Worm (Caenorhabditis elegans) whole organism, young adult: Measurements from ENCODE around the gene Y53C12A.3.

Experiments
- C06A6.2 ChIP-seq: fragments of 200-800 bp; sonication (Bioruptor generic); conservative IDR thresholded peaks from 2 replicates; pipeline ENCODE4 v1.3.6; 2022; ENCODE audit warnings: missing genetic modification characterization, missing compliant biosample characterization
- Y67H2A.10 ChIP-seq: fragments of 200-800 bp; sonication (Bioruptor generic); conservative IDR thresholded peaks from 2 replicates; pipeline ENCODE4 v1.3.6; 2022; ENCODE audit warnings: missing genetic modification reagents, missing genetic modification characterization, missing compliant biosample characterization
- cebp-1 ChIP-seq, 2 experiments: fragments of 200-800 bp in 1 of 2; sonication (Bioruptor generic) in 1 of 2; sonication (generic microtip) in 1 of 2; IDR thresholded peaks in 1 of 2; optimal IDR thresholded peaks in 1 of 2; 2 replicates each; pipeline versions ENCODE4 v1.3.6 to Lab custom; 2017 to 2022; ENCODE audit warnings: missing compliant biosample characterization in 2 of 2, missing genetic modification characterization in 2 of 2, mild to moderate bottlenecking in 1 of 2, missing genetic modification reagents in 1 of 2, moderate library complexity in 1 of 2
- lin-35 ChIP-seq, 3 experiments: fragments of 150-350 bp in 2 of 3; sonication (generic microtip) in 1 of 3; optimal IDR thresholded peaks; 2 replicates each; lab custom pipeline; 2014 to 2018; ENCODE audit warnings: missing biosample characterization in 3 of 3, missing genetic modification characterization in 3 of 3, missing genetic modification reagents in 3 of 3
- lsl-1 ChIP-seq: fragments of 200-800 bp; sonication (Bioruptor generic); optimal IDR thresholded peaks from 2 replicates; lab custom pipeline; 2018; ENCODE audit warnings: mild to moderate bottlenecking, missing genetic modification characterization, moderate library complexity, missing compliant biosample characterization
- nfya-1 ChIP-seq: sonication (generic microtip); optimal IDR thresholded peaks from 2 replicates; lab custom pipeline; 2017; ENCODE audit warnings: antibody characterized with exemption, missing compliant biosample characterization, missing genetic modification characterization, borderline replicate concordance; ENCODE audit not compliant: insufficient read depth

DNA sequence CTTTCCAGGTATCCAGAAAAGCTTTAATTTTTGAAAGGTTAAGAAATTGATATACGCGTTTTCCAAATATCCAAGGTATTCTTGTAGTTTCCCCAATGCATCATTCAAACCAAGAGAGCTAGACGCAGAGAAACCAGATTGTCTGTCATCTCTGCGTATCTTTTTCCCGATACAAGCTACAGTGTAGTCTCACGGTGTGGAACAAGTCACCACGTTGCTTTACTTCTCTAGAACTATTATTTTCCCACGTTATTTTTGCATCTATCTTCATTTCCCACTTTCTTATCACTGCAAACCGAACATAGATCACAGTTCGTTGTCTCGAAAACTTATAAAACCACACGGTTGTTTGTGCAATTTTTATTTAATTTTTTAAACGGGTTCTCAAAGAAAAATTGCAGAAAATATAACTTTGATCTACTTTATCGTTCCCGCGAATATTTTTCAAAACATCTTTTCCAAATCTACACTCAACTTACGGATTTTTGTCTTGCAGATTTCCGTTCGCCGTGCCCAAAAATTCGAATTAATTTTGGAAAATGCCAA is 49.8 kb downstream of the Y53C12A.3 start, which contains the start of gene gstk-1:
- TF ChIP-seq C06A6.2 (GFP tag; lab: Robert Waterston, UW) (no peak), nfya-1 (tag; lab: Kevin White, UChicago) (no peak), cebp-1 (GFP tag; IDR thresholded peaks at IDR 0.05; lab: Robert Waterston, UW) (no peak), cebp-1 (tag; optimal IDR thresholded peaks at IDR 0.05; lab: Kevin White, UChicago) (no peak), lsl-1 (GFP tag; lab: Kevin White, UChicago) (no peak), Y67H2A.10 (GFP tag; lab: Robert Waterston, UW) (no peak), lin-35 (GFP tag; optimal IDR thresholded peaks at IDR 0.05; lab: Kevin White, UChicago) (no peak)
